Worm (Caenorhabditis elegans): ENCODE results near the gene F46C8.3.
A peak's percentile ranks its signal among the peaks of the same experiment; 100 is the strongest.

Gene F46C8.3

ce11 chrX:7500970-7501369 lies 24.4 kb upstream of the F46C8.3 start, which contains the start of gene uggt-1 (continued):
- TF ChIP-seq F55B11.4 (tag; optimal IDR thresholded peaks at IDR 0.05; ENCODE audit: borderline replicate concordance, insufficient read depth) = no peak
- TF ChIP-seq ZK185.1 (tag; optimal IDR thresholded peaks at IDR 0.05; ENCODE audit: poor library complexity, severe bottlenecking) = peak; percentile 88
- TF ChIP-seq lin-40 (tag; optimal IDR thresholded peaks at IDR 0.05) = peak; percentile 92
- no peak for TF ChIP-seq snpc-1.1 (tag; optimal IDR thresholded peaks at IDR 0.05; ENCODE audit: insufficient read depth)
- TF ChIP-seq dpl-1 (GFP tag; optimal IDR thresholded peaks at IDR 0.05) = no peak
- peak; percentile 69 for TF ChIP-seq chd-7 (tag; optimal IDR thresholded peaks at IDR 0.05)
- TF ChIP-seq hlh-26 (GFP tag; conservative IDR thresholded peaks at IDR 0.05) = no peak
- no peak for TF ChIP-seq F57C9.4 (tag; optimal IDR thresholded peaks at IDR 0.05)
- TF ChIP-seq Y79H2A.3 (GFP tag; conservative IDR thresholded peaks at IDR 0.05) = no peak
- TF ChIP-seq Y67H2A.10 (GFP tag; conservative IDR thresholded peaks at IDR 0.05) = no peak
- no peak for TF ChIP-seq ama-1 (optimal IDR thresholded peaks at IDR 0.05)
- TF ChIP-seq ama-1 (GFP tag; optimal IDR thresholded peaks at IDR 0.05) = no peak
- TF ChIP-seq madf-8 (GFP tag; conservative IDR thresholded peaks at IDR 0.05) = no peak
- TF ChIP-seq Y95B8A.8 (GFP tag; IDR thresholded peaks at IDR 0.05) = no peak
- peak; percentile 87 for TF ChIP-seq let-607 (tag; optimal IDR thresholded peaks at IDR 0.05)
- TF ChIP-seq egl-44 (GFP tag; IDR thresholded peaks at IDR 0.05) = no peak
- no peak for TF ChIP-seq Y53F4B.3 (GFP tag; IDR thresholded peaks at IDR 0.05)
- peak; percentile 59 for TF ChIP-seq ets-4 (GFP tag; optimal IDR thresholded peaks at IDR 0.05)
- TF ChIP-seq snpc-4 (GFP tag; optimal IDR thresholded peaks at IDR 0.05) = peak; percentile 15
- TF ChIP-seq snpc-4 (tag; optimal IDR thresholded peaks at IDR 0.05) = peak in 1 of 4 experiments; percentile 79
- no peak for TF ChIP-seq repo-1 (tag; optimal IDR thresholded peaks at IDR 0.05)
- TF ChIP-seq madf-3 (GFP tag; IDR thresholded peaks at IDR 0.05) = 0 out of 2 replicates have a peak, but pooled peaks have one; percentile 48
- peak; percentile 31 for TF ChIP-seq tlf-1 (GFP tag; optimal IDR thresholded peaks at IDR 0.05)
- TF ChIP-seq F52B5.7 (tag; optimal IDR thresholded peaks at IDR 0.05) = no peak
- no peak for TF ChIP-seq dpff-1 (tag; optimal IDR thresholded peaks at IDR 0.05)
- peak; percentile 93 for TF ChIP-seq attf-5 (GFP tag; optimal IDR thresholded peaks at IDR 0.05)
- peak; percentile 1 for TF ChIP-seq unc-62 (GFP tag; optimal IDR thresholded peaks at IDR 0.05)
- peak in 1 of 3 experiments; percentile 87 for TF ChIP-seq lin-35 (GFP tag; optimal IDR thresholded peaks at IDR 0.05)
- peak; percentile 96 for TF ChIP-seq ztf-18 (tag; optimal IDR thresholded peaks at IDR 0.05)
- TF ChIP-seq F22D6.2 (tag; optimal IDR thresholded peaks at IDR 0.05) = no peak
- TF ChIP-seq ekl-4 (GFP tag; IDR thresholded peaks at IDR 0.05) = 0 out of 2 replicates have a peak, but pooled peaks have one; percentile 42
- TF ChIP-seq Y56A3A.18 (GFP tag; IDR thresholded peaks at IDR 0.05) = 0 out of 2 replicates have a peak, but pooled peaks have one; percentile 69
- TF ChIP-seq ztf-22 (GFP tag; optimal IDR thresholded peaks at IDR 0.05) = no peak
- TF ChIP-seq Y53G8AR.9 (GFP tag; conservative IDR thresholded peaks at IDR 0.05) = no peak
- no peak for TF ChIP-seq sdz-38 (tag; optimal IDR thresholded peaks at IDR 0.05)
- TF ChIP-seq hrde-1 (tag; optimal IDR thresholded peaks at IDR 0.05; ENCODE audit: borderline replicate concordance) = no peak
- peak; percentile 72 for TF ChIP-seq somi-1 (GFP tag; optimal IDR thresholded peaks at IDR 0.05)
- no peak for TF ChIP-seq die-1 (tag; optimal IDR thresholded peaks at IDR 0.05)
- no peak for TF ChIP-seq F10E7.11 (tag; optimal IDR thresholded peaks at IDR 0.05)
- peak; percentile 42 for TF ChIP-seq nhr-90 (tag; optimal IDR thresholded peaks at IDR 0.05)
- TF ChIP-seq B0035.1 (tag; optimal IDR thresholded peaks at IDR 0.05) = peak; percentile 22
- TF ChIP-seq F23B12.7 (tag; optimal IDR thresholded peaks at IDR 0.05; ENCODE audit: insufficient read depth) = no peak
- TF ChIP-seq snpc-1.3 (tag; optimal IDR thresholded peaks at IDR 0.05; ENCODE audit: insufficient read depth) = no peak
- TF ChIP-seq ceh-79 (tag; optimal IDR thresholded peaks at IDR 0.05) = no peak
- TF ChIP-seq B0019.2 (GFP tag; conservative IDR thresholded peaks at IDR 0.05) = no peak
- no peak for TF ChIP-seq lsl-1 (GFP tag; optimal IDR thresholded peaks at IDR 0.05)
- TF ChIP-seq madf-6 (GFP tag; IDR thresholded peaks at IDR 0.05) = no peak
- TF ChIP-seq dox-1 (GFP tag; IDR thresholded peaks at IDR 0.05) = peak; percentile 94
